Worm (Caenorhabditis elegans): ENCODE data around the gene F28H6.7.

The F28H6.7 gene

ce11 chrX:14127291-14127922 lies 11.5 kb downstream of the F28H6.7 start, which contains the start of gene F28H6.4 (continued):
- no peak for TF ChIP-seq ekl-4 (GFP tag; IDR thresholded peaks at IDR 0.05)
- no peak for TF ChIP-seq mes-4 (tag; optimal IDR thresholded peaks at IDR 0.05)
- no peak for TF ChIP-seq F23B12.7 (tag; optimal IDR thresholded peaks at IDR 0.05; ENCODE audit: insufficient read depth)
- no peak for TF ChIP-seq somi-1 (GFP tag; optimal IDR thresholded peaks at IDR 0.05)
- TF ChIP-seq snpc-1.1 (tag; optimal IDR thresholded peaks at IDR 0.05; ENCODE audit: insufficient read depth), result no peak
- TF ChIP-seq egl-18 (GFP tag; IDR thresholded peaks at IDR 0.05), result no peak
- no peak; the same call in 1 of the 2 replicates for TF ChIP-seq egrh-3 (GFP tag; IDR thresholded peaks at IDR 0.05)
- no peak for TF ChIP-seq Y53F4B.3 (GFP tag; IDR thresholded peaks at IDR 0.05)
- TF ChIP-seq ztf-25 (GFP tag; IDR thresholded peaks at IDR 0.05), result no peak
- no peak for TF ChIP-seq Y56A3A.18 (GFP tag; IDR thresholded peaks at IDR 0.05)
- TF ChIP-seq rpc-1 (optimal IDR thresholded peaks at IDR 0.05), result no peak
- no peak for TF ChIP-seq rpc-1 (tag; optimal IDR thresholded peaks at IDR 0.05)
- no peak for TF ChIP-seq lsy-27 (tag; optimal IDR thresholded peaks at IDR 0.05; ENCODE audit: borderline replicate concordance, insufficient read depth)
- no peak for TF ChIP-seq let-526 (GFP tag; IDR thresholded peaks at IDR 0.05)
- TF ChIP-seq ama-1 (optimal IDR thresholded peaks at IDR 0.05), result no peak
- TF ChIP-seq ama-1 (GFP tag; optimal IDR thresholded peaks at IDR 0.05), result no peak
- no peak for TF ChIP-seq F33H1.4 (GFP tag; IDR thresholded peaks at IDR 0.05)
- no peak for TF ChIP-seq F52B5.7 (tag; optimal IDR thresholded peaks at IDR 0.05)
- no peak for TF ChIP-seq unc-62 (GFP tag; optimal IDR thresholded peaks at IDR 0.05)
- TF ChIP-seq lir-1 (GFP tag; conservative IDR thresholded peaks at IDR 0.05), result no peak
- TF ChIP-seq nhr-80 (tag; optimal IDR thresholded peaks at IDR 0.05), result peak; percentile 37
- no peak for TF ChIP-seq xnd-1 (tag; optimal IDR thresholded peaks at IDR 0.05)

- TF ChIP-seq snpc-4 (GFP tag; optimal IDR thresholded peaks at IDR 0.05), result no peak
- no peak for TF ChIP-seq snpc-4 (tag; optimal IDR thresholded peaks at IDR 0.05)
- no peak for TF ChIP-seq ceh-40 (GFP tag; IDR thresholded peaks at IDR 0.05)
- no peak for TF ChIP-seq nhr-179 (tag; optimal IDR thresholded peaks at IDR 0.05)
- no peak for TF ChIP-seq ceh-79 (tag; optimal IDR thresholded peaks at IDR 0.05)
- TF ChIP-seq lin-35 (GFP tag; optimal IDR thresholded peaks at IDR 0.05), result no peak
- TF ChIP-seq ama-1 (optimal IDR thresholded peaks at IDR 0.05), result no peak
- no peak for TF ChIP-seq ama-1 (GFP tag; optimal IDR thresholded peaks at IDR 0.05)
- no peak for TF ChIP-seq chd-7 (tag; optimal IDR thresholded peaks at IDR 0.05)
- TF ChIP-seq egrh-3 (GFP tag; IDR thresholded peaks at IDR 0.05), result no peak
- no peak for TF ChIP-seq ztf-22 (GFP tag; optimal IDR thresholded peaks at IDR 0.05)
- no peak for TF ChIP-seq K12H6.12 (tag; optimal IDR thresholded peaks at IDR 0.05)
- no peak for TF ChIP-seq attf-5 (GFP tag; optimal IDR thresholded peaks at IDR 0.05)
- no peak for TF ChIP-seq D2030.7 (GFP tag; IDR thresholded peaks at IDR 0.05)
- no peak for TF ChIP-seq tbx-9 (tag; optimal IDR thresholded peaks at IDR 0.05; ENCODE audit: borderline replicate concordance)
- no peak for TF ChIP-seq let-526 (GFP tag; IDR thresholded peaks at IDR 0.05)
- no peak for TF ChIP-seq nfyb-1 (GFP tag; IDR thresholded peaks at IDR 0.05)
- no peak for TF ChIP-seq ZK185.1 (tag; optimal IDR thresholded peaks at IDR 0.05; ENCODE audit: poor library complexity, severe bottlenecking)
- no peak for TF ChIP-seq hlh-12 (tag; optimal IDR thresholded peaks at IDR 0.05)
- TF ChIP-seq cebp-2 (GFP tag; IDR thresholded peaks at IDR 0.05), result no peak
Observed at ce11 chrX:14131476-14131875, 15.6 kb downstream of the F28H6.7 start.

- TF ChIP-seq fkh-3 (tag; optimal IDR thresholded peaks at IDR 0.05), result no peak
Observed at ce11 chrX:14132677-14133076, 16.8 kb downstream of the F28H6.7 start.
